Fruit fly (Drosophila melanogaster): ENCODE data around the gene Srp54.

Gene Srp54

dm6 chr2L:9882393-9882971, 30.2 kb upstream of the Srp54 start (continued):
- no peak for TF ChIP-seq CG8388 (GFP tag; optimal IDR thresholded peaks at IDR 0.05)
- no peak for TF ChIP-seq Ets97D (GFP tag; optimal IDR thresholded peaks at IDR 0.05)
- TF ChIP-seq CG17186 (GFP tag; optimal IDR thresholded peaks at IDR 0.05), result no peak
- TF ChIP-seq CG12155 (GFP tag; optimal IDR thresholded peaks at IDR 0.05), result no peak
- TF ChIP-seq CG13624 (GFP tag; optimal IDR thresholded peaks at IDR 0.05), result no peak
- TF ChIP-seq chm (GFP tag; IDR thresholded peaks at IDR 0.05), result no peak
- TF ChIP-seq scrt (GFP tag; optimal IDR thresholded peaks at IDR 0.05), result peak; percentile 18
- TF ChIP-seq tio (GFP tag; optimal IDR thresholded peaks at IDR 0.05), result no peak
- TF ChIP-seq ase (GFP tag; IDR thresholded peaks at IDR 0.05), result no peak

dm6 chr2L:9886086-9886485, 26.6 kb upstream of the Srp54 start, which contains the start of gene nAChRalpha6:
nAChRalpha6 (minus strand) TSS chr2L:9886250.
- no peak for TF ChIP-seq CG12236 (GFP tag; optimal IDR thresholded peaks at IDR 0.05)
- no peak for TF ChIP-seq nom (GFP tag; optimal IDR thresholded peaks at IDR 0.05)
- no peak for TF ChIP-seq caup (GFP tag; optimal IDR thresholded peaks at IDR 0.05; ENCODE audit: severe bottlenecking)
- TF ChIP-seq Mrtf (GFP tag; IDR thresholded peaks at IDR 0.05), result no peak
- TF ChIP-seq chinmo (GFP tag; IDR thresholded peaks at IDR 0.05; ENCODE audit: partially characterized antibody), result 0 out of 4 replicates have a peak, but pooled peaks have one; percentile 54
- TF ChIP-seq nerfin-1 (tag; optimal IDR thresholded peaks at IDR 0.05), result no peak
- no peak for TF ChIP-seq lov (optimal IDR thresholded peaks at IDR 0.05)
- TF ChIP-seq lov (GFP tag; IDR thresholded peaks at IDR 0.05), result no peak
- no peak for TF ChIP-seq CG17328 (GFP tag; IDR thresholded peaks at IDR 0.05)
- TF ChIP-seq gsb-n (tag; optimal IDR thresholded peaks at IDR 0.05), result no peak
- TF ChIP-seq ERR (GFP tag; optimal IDR thresholded peaks at IDR 0.05), result no peak
- no peak for TF ChIP-seq CG34376 (GFP tag; optimal IDR thresholded peaks at IDR 0.05)
- TF ChIP-seq aop (GFP tag; IDR thresholded peaks at IDR 0.05), result no peak
- TF ChIP-seq CkIIα-i1 (GFP tag; IDR thresholded peaks at IDR 0.05), result no peak
- no peak for TF ChIP-seq Usf (GFP tag; optimal IDR thresholded peaks at IDR 0.05)
- TF ChIP-seq tio (GFP tag; optimal IDR thresholded peaks at IDR 0.05), result no peak
- TF ChIP-seq CG4404 (GFP tag; IDR thresholded peaks at IDR 0.05), result no peak
- no peak for TF ChIP-seq da (GFP tag; optimal IDR thresholded peaks at IDR 0.05)
- peak; percentile 34 for TF ChIP-seq abd-A (tag; optimal IDR thresholded peaks at IDR 0.05)
- TF ChIP-seq CG14860 (GFP tag; IDR thresholded peaks at IDR 0.05; ENCODE audit: partially characterized antibody), result no peak
- TF ChIP-seq sug (tag; optimal IDR thresholded peaks at IDR 0.05), result no peak
- no peak for TF ChIP-seq pita (GFP tag; optimal IDR thresholded peaks at IDR 0.05)
- no peak for TF ChIP-seq ind (GFP tag; optimal IDR thresholded peaks at IDR 0.05)
- no peak for TF ChIP-seq CG2116 (GFP tag; optimal IDR thresholded peaks at IDR 0.05)
- TF ChIP-seq ase (GFP tag; IDR thresholded peaks at IDR 0.05), result no peak
- peak; percentile 92 for TF ChIP-seq z (GFP tag; IDR thresholded peaks at IDR 0.05)
- no peak for TF ChIP-seq YL-1 (GFP tag; optimal IDR thresholded peaks at IDR 0.05)
- TF ChIP-seq Deaf1 (tag; optimal IDR thresholded peaks at IDR 0.05), result peak; percentile 93
- no peak for TF ChIP-seq otp (GFP tag; IDR thresholded peaks at IDR 0.05)
- TF ChIP-seq Nf-YB (GFP tag; optimal IDR thresholded peaks at IDR 0.05), result no peak
- TF ChIP-seq CG7839 (tag; optimal IDR thresholded peaks at IDR 0.05), result no peak
- TF ChIP-seq Adf1 (GFP tag; IDR thresholded peaks at IDR 0.05), result peak; percentile 71; the same call in 1 of the 2 replicates
- peak; percentile 10 for TF ChIP-seq Ets65A (GFP tag)
- peak; percentile 57; the same call in 1 of the 2 replicates for TF ChIP-seq Bgb (GFP tag; IDR thresholded peaks at IDR 0.05; ENCODE audit: partially characterized antibody)
- TF ChIP-seq pan (optimal IDR thresholded peaks at IDR 0.05), result no peak
- peak in 1 of 2 experiments; percentile 5 for TF ChIP-seq pan (GFP tag; optimal IDR thresholded peaks at IDR 0.05 in 1 of 2, IDR thresholded peaks at IDR 0.05 in 1 of 2)
- TF ChIP-seq Bteb2 (GFP tag; optimal IDR thresholded peaks at IDR 0.05), result no peak

Data from whole organism, embryonic.